Fruit fly (Drosophila melanogaster) S2 (cell line): ENCODE measurements around the gene CG10435.

ENCODE experiments used
- CG8478 ChIP-seq: fragments of >200 bp; optimal IDR thresholded peaks from 2 replicates; lab custom pipeline; 2018
- CTCF ChIP-seq, 2 experiments: fragments of >200 bp; optimal IDR thresholded peaks; 2 replicates each; lab custom pipeline; 2018

dm6 chr3R:7962778-7963494 is 50.1 kb downstream of the CG10435 start:
- TF ChIP-seq CG8478 (lab: Kevin White, UChicago) (no peak), CTCF (optimal IDR thresholded peaks at IDR 0.05; lab: Kevin White, UChicago) (no peak)
